Worm (Caenorhabditis elegans) whole organism, young adult: ENCODE measurements around the gene F12A10.1.

Source experiments
- C17E4.6 ChIP-seq: fragments of 200-800 bp; sonication (Bioruptor generic); IDR thresholded peaks from 2 replicates; pipeline ENCODE4 v1.3.6; 2022; ENCODE audit warnings: missing genetic modification reagents, missing genetic modification characterization, missing compliant biosample characterization
- F22D6.2 ChIP-seq: sonication (generic microtip); optimal IDR thresholded peaks from 2 replicates; lab custom pipeline; 2016; ENCODE audit warnings: mild to moderate bottlenecking, missing genetic modification characterization, missing compliant biosample characterization
- F33H1.4 ChIP-seq: fragments of 200-800 bp; sonication (Bioruptor generic); IDR thresholded peaks from 2 replicates; pipeline ENCODE4 v1.3.6; 2022; ENCODE audit warnings: missing genetic modification reagents, missing genetic modification characterization, missing compliant biosample characterization
- F49E8.2 ChIP-seq: sonication (generic microtip); optimal IDR thresholded peaks from 3 replicates; lab custom pipeline; 2017; ENCODE audit warnings: missing genetic modification characterization, mild to moderate bottlenecking, missing compliant biosample characterization, antibody characterized with exemption, moderate library complexity; ENCODE audit not compliant: insufficient read depth
- F55B11.4 ChIP-seq: sonication (generic microtip); optimal IDR thresholded peaks from 2 replicates; lab custom pipeline; 2016; ENCODE audit warnings: missing compliant biosample characterization, missing genetic modification characterization, borderline replicate concordance; ENCODE audit not compliant: insufficient read depth
- K11D2.4 ChIP-seq: fragments of 200-800 bp; sonication (Bioruptor generic); IDR thresholded peaks from 2 replicates; pipeline ENCODE4 v1.3.6; 2022; ENCODE audit warnings: missing genetic modification reagents, missing genetic modification characterization, missing compliant biosample characterization
- K12H6.12 ChIP-seq: fragments of 200-800 bp; sonication (Bioruptor generic); optimal IDR thresholded peaks from 2 replicates; lab custom pipeline; 2018; ENCODE audit warnings: mild to moderate bottlenecking, missing genetic modification characterization, missing compliant biosample characterization
- T26A5.8 ChIP-seq: sonication (generic microtip); optimal IDR thresholded peaks from 2 replicates; lab custom pipeline; 2016; ENCODE audit warnings: missing genetic modification characterization, missing compliant biosample characterization
- Y53G8AR.9 ChIP-seq: fragments of 200-800 bp; sonication (Bioruptor generic); conservative IDR thresholded peaks from 2 replicates; pipeline ENCODE4 v1.3.6; 2022; ENCODE audit warnings: missing genetic modification reagents, missing genetic modification characterization, missing compliant biosample characterization
- Y95B8A.8 ChIP-seq: fragments of 200-800 bp; sonication (Bioruptor generic); IDR thresholded peaks from 2 replicates; pipeline ENCODE4 v1.3.6; 2022; ENCODE audit warnings: missing genetic modification reagents, missing genetic modification characterization, missing compliant biosample characterization
- aptf-3 ChIP-seq: fragments of 200-800 bp; sonication (Bioruptor generic); IDR thresholded peaks from 2 replicates; pipeline ENCODE4 v1.3.6; 2022; ENCODE audit warnings: missing genetic modification characterization, missing compliant biosample characterization
- attf-3 ChIP-seq: fragments of 200-800 bp; sonication (Bioruptor generic); conservative IDR thresholded peaks from 2 replicates; pipeline ENCODE4 v1.3.6; 2022; ENCODE audit warnings: missing genetic modification reagents, missing genetic modification characterization, missing compliant biosample characterization
- ceh-100 ChIP-seq: fragments of 200-800 bp; sonication (Bioruptor generic); IDR thresholded peaks from 2 replicates; pipeline ENCODE4 v1.3.6; 2022; ENCODE audit warnings: missing genetic modification reagents, missing genetic modification characterization, missing compliant biosample characterization
- ceh-79 ChIP-seq: sonication (generic microtip); optimal IDR thresholded peaks from 2 replicates; lab custom pipeline; 2017; ENCODE audit warnings: mild to moderate bottlenecking, missing genetic modification characterization, missing compliant biosample characterization
- dpff-1 ChIP-seq: sonication (generic microtip); optimal IDR thresholded peaks from 2 replicates; lab custom pipeline; 2017; ENCODE audit warnings: mild to moderate bottlenecking, missing genetic modification characterization, missing compliant biosample characterization
- dpl-1 ChIP-seq: fragments of 150-350 bp; optimal IDR thresholded peaks from 2 replicates; lab custom pipeline; 2014; ENCODE audit warnings: missing biosample characterization, missing genetic modification reagents, missing genetic modification characterization
- efl-1 ChIP-seq: fragments of 150-350 bp; optimal IDR thresholded peaks from 2 replicates; lab custom pipeline; 2014; ENCODE audit warnings: missing biosample characterization, missing genetic modification reagents, missing genetic modification characterization
- ekl-4 ChIP-seq: fragments of 200-800 bp; sonication (Bioruptor generic); IDR thresholded peaks from 2 replicates; pipeline ENCODE4 v1.3.6; 2022; ENCODE audit warnings: missing genetic modification reagents, missing genetic modification characterization, missing compliant biosample characterization
- lag-1 ChIP-seq: fragments of 200-800 bp; sonication (Bioruptor generic); IDR thresholded peaks from 2 replicates; pipeline ENCODE4 v1.3.6; 2022; ENCODE audit warnings: missing genetic modification reagents, missing genetic modification characterization, missing compliant biosample characterization
- lir-1 ChIP-seq: fragments of 200-800 bp; sonication (Bioruptor generic); conservative IDR thresholded peaks from 2 replicates; pipeline ENCODE4 v1.3.6; 2022; ENCODE audit warnings: missing genetic modification reagents, missing genetic modification characterization, missing compliant biosample characterization
- mcd-1 ChIP-seq: fragments of 200-800 bp; sonication (Bioruptor generic); IDR thresholded peaks from 2 replicates; pipeline ENCODE4 v1.3.6; 2022; ENCODE audit warnings: missing genetic modification reagents, missing genetic modification characterization, missing compliant biosample characterization
- nhr-120 ChIP-seq: fragments of 200-800 bp; sonication (Bioruptor generic); IDR thresholded peaks from 2 replicates; pipeline ENCODE4 v1.3.6; 2022; ENCODE audit warnings: missing genetic modification characterization, missing compliant biosample characterization
- pbrm-1 ChIP-seq: fragments of 200-800 bp; sonication (Bioruptor generic); IDR thresholded peaks from 2 replicates; pipeline ENCODE4 v1.3.6; 2022; ENCODE audit warnings: missing genetic modification reagents, missing genetic modification characterization, missing compliant biosample characterization
- rpc-1 ChIP-seq, 2 experiments: fragments of 150-350 bp in 1 of 2; sonication (generic microtip) in 1 of 2; optimal IDR thresholded peaks; 2 replicates each; lab custom pipeline; 2014 to 2018; ENCODE audit warnings: missing biosample characterization in 1 of 2, missing genetic modification characterization in 1 of 2, missing genetic modification reagents in 1 of 2, missing genotype in 1 of 2
- sdz-38 ChIP-seq: sonication (generic microtip); optimal IDR thresholded peaks from 2 replicates; lab custom pipeline; 2016; ENCODE audit warnings: missing genotype, missing genetic modification characterization, missing compliant biosample characterization
- snpc-1.1 ChIP-seq: sonication (generic microtip); optimal IDR thresholded peaks from 2 replicates; lab custom pipeline; 2017; ENCODE audit warnings: missing genetic modification characterization, mild to moderate bottlenecking, missing compliant biosample characterization, antibody characterized with exemption, moderate library complexity, missing genotype, missing genetic modification reagents; ENCODE audit not compliant: insufficient read depth
- tbp1 ChIP-seq: fragments of 200-800 bp; sonication (Bioruptor generic); optimal IDR thresholded peaks from 2 replicates; lab custom pipeline; 2018; ENCODE audit warnings: mild to moderate bottlenecking, missing genetic modification characterization, missing compliant biosample characterization
- tlf-1 ChIP-seq: fragments of 200-800 bp; sonication (Bioruptor generic); optimal IDR thresholded peaks from 2 replicates; lab custom pipeline; 2018; ENCODE audit warnings: mild to moderate bottlenecking, missing genetic modification characterization, missing compliant biosample characterization
- xnd-1 ChIP-seq: sonication (generic microtip); optimal IDR thresholded peaks from 2 replicates; lab custom pipeline; 2016; ENCODE audit warnings: missing genotype, missing genetic modification reagents, missing genetic modification characterization, missing compliant biosample characterization
- zfh-2 ChIP-seq: fragments of 200-800 bp; sonication (Bioruptor generic); conservative IDR thresholded peaks from 2 replicates; pipeline ENCODE4 v1.3.6; 2022; ENCODE audit warnings: missing genetic modification reagents, missing genetic modification characterization, missing compliant biosample characterization
- zim-3 ChIP-seq: sonication (generic microtip); optimal IDR thresholded peaks from 2 replicates; lab custom pipeline; 2017; ENCODE audit warnings: mild to moderate bottlenecking, missing genetic modification characterization, moderate library complexity, missing compliant biosample characterization
- ztf-18 ChIP-seq: sonication (generic microtip); optimal IDR thresholded peaks from 2 replicates; lab custom pipeline; 2016; ENCODE audit warnings: missing genotype, mild to moderate bottlenecking, missing genetic modification characterization, missing compliant biosample characterization
- ztf-22 ChIP-seq: fragments of 200-800 bp; sonication (Bioruptor generic); optimal IDR thresholded peaks from 2 replicates; lab custom pipeline; 2018; ENCODE audit warnings: mild to moderate bottlenecking, missing genetic modification characterization, moderate library complexity, missing compliant biosample characterization
- ztf-28 ChIP-seq: fragments of 200-800 bp; sonication (Bioruptor generic); IDR thresholded peaks from 2 replicates; pipeline ENCODE4 v1.3.6; 2022; ENCODE audit warnings: missing genetic modification reagents, missing genetic modification characterization, missing compliant biosample characterization

F12A10.1 gene

DNA sequence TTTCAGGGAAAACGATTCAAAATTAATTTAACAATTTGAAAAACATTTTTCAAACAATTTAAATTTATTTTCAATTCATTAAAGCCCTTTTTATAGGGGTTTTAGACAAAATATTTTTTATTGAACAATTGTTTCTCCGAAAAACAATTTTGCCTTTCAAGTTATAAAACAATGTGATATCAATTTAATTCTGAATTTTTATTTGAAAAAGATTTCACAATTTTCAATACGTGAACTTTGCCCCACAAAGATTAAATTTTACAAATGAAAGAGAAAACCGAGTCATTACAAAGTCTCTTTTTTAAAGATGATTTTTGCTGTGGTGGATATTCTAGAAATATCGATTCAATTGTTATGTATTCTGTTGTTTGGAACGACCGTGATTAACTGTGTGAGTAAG, 22.6 kb downstream of the F12A10.1 start, which contains the start of gene ZK177.2:
ZK177.2 (plus strand) TSS at position 301 of the 400 bp plus-strand sequence.
- no peak for TF ChIP-seq ceh-100 (GFP tag; lab: Robert Waterston, UW)
- no peak for TF ChIP-seq pbrm-1 (GFP tag; lab: Robert Waterston, UW)
- no peak for TF ChIP-seq snpc-1.1 (tag; lab: Kevin White, UChicago)
- TF ChIP-seq dpl-1 (GFP tag; lab: Kevin White, UChicago), result no peak

ce11 chrII:5521411-5521810, 25.1 kb downstream of the F12A10.1 start, which contains the start of gene ZK177.12:
TSS of gene ZK177.12 (plus strand) at chrII:5521711.
- no peak for TF ChIP-seq lag-1 (GFP tag; lab: Robert Waterston, UW)

ce11 chrII:5522637-5523036, 26.3 kb downstream of the F12A10.1 start, which contains the start of gene ZK177.11:
TSS of gene ZK177.11 (plus strand) at chrII:5522937.
- no peak for TF ChIP-seq dpff-1 (tag; lab: Kevin White, UChicago)
- no peak for TF ChIP-seq tbp1 (GFP tag; lab: Kevin White, UChicago)

DNA sequence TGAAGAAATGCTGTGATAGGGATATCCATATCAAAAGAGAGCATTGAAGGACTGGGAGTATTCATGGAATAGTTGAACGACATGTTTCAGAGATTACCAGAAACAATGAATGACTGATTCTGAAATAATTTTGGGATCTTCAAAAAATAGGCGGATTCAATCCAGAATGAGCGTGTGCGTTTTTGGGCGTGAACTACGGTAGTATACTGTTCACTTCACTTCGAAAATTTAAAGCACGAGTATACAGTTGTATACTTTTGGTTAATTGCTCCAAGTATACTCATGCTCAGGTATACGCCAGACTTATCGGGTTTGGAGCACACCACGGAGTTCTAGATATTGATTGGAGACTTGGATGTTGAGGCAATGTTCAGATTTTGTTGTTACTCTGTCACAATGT, 29.0 kb downstream of the F12A10.1 start, which contains the start of gene tbx-35:
tbx-35 (minus strand) TSS at position 101 of the 400 bp plus-strand sequence.
- TF ChIP-seq ztf-18 (tag; lab: Kevin White, UChicago), result no peak
- no peak for TF ChIP-seq zim-3 (tag; lab: Kevin White, UChicago)
- TF ChIP-seq attf-3 (GFP tag; lab: Robert Waterston, UW), result no peak
- TF ChIP-seq zfh-2, result no peak
- no peak for TF ChIP-seq Y53G8AR.9 (GFP tag; lab: Robert Waterston, UW)
- no peak for TF ChIP-seq xnd-1
- no peak for TF ChIP-seq sdz-38 (tag; lab: Kevin White, UChicago)
- TF ChIP-seq tbp1 (GFP tag; lab: Kevin White, UChicago), result no peak
- no peak for TF ChIP-seq K11D2.4 (GFP tag; lab: Robert Waterston, UW)
- TF ChIP-seq F49E8.2 (tag; lab: Kevin White, UChicago), result no peak
- TF ChIP-seq nhr-120, result no peak
- no peak for TF ChIP-seq ztf-22 (GFP tag; lab: Kevin White, UChicago)
- TF ChIP-seq F22D6.2 (tag; lab: Kevin White, UChicago), result no peak
- no peak for TF ChIP-seq rpc-1 (optimal IDR thresholded peaks at IDR 0.05; lab: Kevin White, UChicago)
- TF ChIP-seq rpc-1 (tag; optimal IDR thresholded peaks at IDR 0.05; lab: Kevin White, UChicago), result no peak
- TF ChIP-seq lir-1 (GFP tag; lab: Robert Waterston, UW), result no peak
- no peak for TF ChIP-seq K12H6.12 (tag; lab: Kevin White, UChicago)
- TF ChIP-seq, all 124 proteins: peak for 0

DNA sequence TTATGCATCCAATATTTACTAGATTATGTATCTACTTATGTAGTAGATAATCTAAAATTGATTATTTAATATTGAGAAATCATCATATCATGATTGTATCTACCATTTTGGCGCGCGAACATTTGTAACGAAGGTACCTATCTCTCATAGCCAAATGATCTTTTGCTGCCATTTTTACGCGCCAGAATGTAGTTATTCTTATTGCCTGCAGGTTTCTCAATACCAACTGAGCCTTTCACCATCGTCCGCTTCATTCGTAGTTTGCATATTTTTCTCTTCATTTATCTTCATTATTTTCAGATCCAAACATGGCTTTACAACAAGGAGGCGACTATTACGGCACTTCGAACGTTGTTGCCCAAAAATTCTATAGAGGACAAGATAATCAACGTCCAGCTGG, 31.5 kb downstream of the F12A10.1 start, which contains the start of gene ZK177.1:
ZK177.1 (plus strand) TSS at position 301 of the 400 bp plus-strand sequence.
- TF ChIP-seq ztf-28 (GFP tag; lab: Robert Waterston, UW) (no peak), efl-1 (GFP tag; lab: Kevin White, UChicago) (peak; percentile 13)

ce11 chrII:5531855-5532328, 35.6 kb downstream of the F12A10.1 start, which contains the start of gene C17C3.9:
TSS of gene C17C3.9 (minus strand) at chrII:5532278.
- TF ChIP-seq tlf-1 (no peak), aptf-3 (no peak), ekl-4 (GFP tag; lab: Robert Waterston, UW) (no peak), F33H1.4 (GFP tag; lab: Robert Waterston, UW) (no peak), F55B11.4 (tag; lab: Kevin White, UChicago) (no peak), dpl-1 (GFP tag; lab: Kevin White, UChicago) (no peak), sdz-38 (tag; lab: Kevin White, UChicago) (no peak), ceh-79 (tag; lab: Kevin White, UChicago) (no peak), C17E4.6 (GFP tag; lab: Robert Waterston, UW) (no peak), Y95B8A.8 (GFP tag; lab: Robert Waterston, UW) (no peak), mcd-1 (GFP tag; lab: Robert Waterston, UW) (no peak), T26A5.8 (tag; lab: Kevin White, UChicago) (no peak), dpff-1 (tag; lab: Kevin White, UChicago) (no peak)
